Worm (Caenorhabditis elegans): Measurements from ENCODE around the gene T07A9.15.

Gene T07A9.15

ce11 chrIV:440509-440908, 47.2 kb upstream of the T07A9.15 start, which contains the start of gene hum-8:
hum-8 (minus strand) TSS chrIV:440554.
- TF ChIP-seq elt-2 (tag; optimal IDR thresholded peaks at IDR 0.05) (peak; percentile 56), odd-2 (tag; optimal IDR thresholded peaks at IDR 0.05) (no peak), unc-42 (tag; optimal IDR thresholded peaks at IDR 0.05) (no peak), npax-4 (tag; optimal IDR thresholded peaks at IDR 0.05) (no peak)

- TF ChIP-seq C08G9.2 (tag; optimal IDR thresholded peaks at IDR 0.05) (no peak), ceh-48 (tag; optimal IDR thresholded peaks at IDR 0.05) (no peak)
Observed at ce11 chrIV:438384-438783, 45.0 kb upstream of the T07A9.15 start.

- TF ChIP-seq pha-2 (tag; optimal IDR thresholded peaks at IDR 0.05) (no peak), ets-4 (tag; optimal IDR thresholded peaks at IDR 0.05) (no peak), Y22D7AL.16 (tag; optimal IDR thresholded peaks at IDR 0.05) (no peak), ceh-19 (GFP tag; optimal IDR thresholded peaks at IDR 0.05) (no peak), ref-2 (tag; optimal IDR thresholded peaks at IDR 0.05) (no peak), ceh-24 (tag; optimal IDR thresholded peaks at IDR 0.05) (no peak), ceh-45 (GFP tag; IDR thresholded peaks at IDR 0.05) (no peak), nhr-11 (tag; optimal IDR thresholded peaks at IDR 0.05) (no peak), F13H6.1 (tag; optimal IDR thresholded peaks at IDR 0.05) (no peak), T23F11.4 (GFP tag; optimal IDR thresholded peaks at IDR 0.05) (no peak), sox-4 (tag; optimal IDR thresholded peaks at IDR 0.05) (no peak), ceh-6 (GFP tag; optimal IDR thresholded peaks at IDR 0.05) (no peak), hlh-30 (tag; optimal IDR thresholded peaks at IDR 0.05; ENCODE audit: insufficient read depth) (no peak), K09A11.1 (tag; optimal IDR thresholded peaks at IDR 0.05; ENCODE audit: insufficient read depth) (no peak), tbx-7 (tag; optimal IDR thresholded peaks at IDR 0.05) (no peak), hlh-6 (tag; optimal IDR thresholded peaks at IDR 0.05) (no peak), elt-4 (tag; optimal IDR thresholded peaks at IDR 0.05) (no peak), mec-3 (tag; optimal IDR thresholded peaks at IDR 0.05; ENCODE audit: borderline replicate concordance) (no peak), zip-5 (tag; optimal IDR thresholded peaks at IDR 0.05) (no peak), lim-6 (tag; optimal IDR thresholded peaks at IDR 0.05) (no peak)
Observed at ce11 chrIV:428869-429268, 35.5 kb upstream of the T07A9.15 start, which contains the start of gene Y66H1A.5. Y66H1A.5 (minus strand) TSS chrIV:429133.

- TF ChIP-seq K09A11.1 (tag; optimal IDR thresholded peaks at IDR 0.05; ENCODE audit: insufficient read depth) (no peak), ceh-34 (tag; optimal IDR thresholded peaks at IDR 0.05) (no peak), C08G9.2 (tag; optimal IDR thresholded peaks at IDR 0.05) (no peak)
Observed at ce11 chrIV:427100-427908, 34.0 kb upstream of the T07A9.15 start.

- TF ChIP-seq ceh-34 (tag; optimal IDR thresholded peaks at IDR 0.05) (no peak), pat-9 (tag; optimal IDR thresholded peaks at IDR 0.05) (no peak)
Observed at ce11 chrIV:426597-426996, 33.3 kb upstream of the T07A9.15 start.

ce11 chrIV:425995-426394, 32.6 kb upstream of the T07A9.15 start, which contains the start of gene garr-1:
garr-1 (plus strand) TSS chrIV:426168.
- TF ChIP-seq pax-1 (tag; optimal IDR thresholded peaks at IDR 0.05) (no peak), T23F11.4 (GFP tag; optimal IDR thresholded peaks at IDR 0.05) (no peak)

- TF ChIP-seq unc-86 (tag; optimal IDR thresholded peaks at IDR 0.05) (no peak), ceh-14 (tag; optimal IDR thresholded peaks at IDR 0.05) (no peak), hlh-15 (tag; optimal IDR thresholded peaks at IDR 0.05) (no peak), sox-4 (tag; optimal IDR thresholded peaks at IDR 0.05) (no peak), ceh-48 (tag; optimal IDR thresholded peaks at IDR 0.05) (peak; percentile 56), eyg-1 (tag; optimal IDR thresholded peaks at IDR 0.05) (no peak), nfya-1 (tag; optimal IDR thresholded peaks at IDR 0.05) (peak; percentile 11), mec-3 (tag; optimal IDR thresholded peaks at IDR 0.05; ENCODE audit: borderline replicate concordance) (no peak), elt-4 (tag; optimal IDR thresholded peaks at IDR 0.05) (no peak), pat-9 (tag; optimal IDR thresholded peaks at IDR 0.05) (no peak), odd-2 (tag; optimal IDR thresholded peaks at IDR 0.05) (no peak), ttx-3 (tag; optimal IDR thresholded peaks at IDR 0.05) (no peak), nhr-11 (tag; optimal IDR thresholded peaks at IDR 0.05) (no peak), pha-2 (tag; optimal IDR thresholded peaks at IDR 0.05) (no peak), fkh-6 (tag; optimal IDR thresholded peaks at IDR 0.05) (no peak), fkh-10 (GFP tag; optimal IDR thresholded peaks at IDR 0.05) (no peak)
Observed at ce11 chrIV:425546-425945, 32.2 kb upstream of the T07A9.15 start.
